Fruit fly (Drosophila melanogaster) Kc167 (cell line): Measurements from ENCODE around the gene CG17768.

Experiments
- Myc ChIP-seq: fragments of >200 bp; optimal IDR thresholded peaks from 2 replicates; lab custom pipeline; 2017; ENCODE audit warnings: missing external identifiers
- Sin3A ChIP-seq: fragments of >200 bp; optimal IDR thresholded peaks from 2 replicates; lab custom pipeline; 2018; ENCODE audit warnings: missing external identifiers
- h ChIP-seq: fragments of >200 bp; optimal IDR thresholded peaks from 3 replicates; lab custom pipeline; 2018; ENCODE audit warnings: missing external identifiers
- insv ChIP-seq: fragments of >200 bp; optimal IDR thresholded peaks from 3 replicates; lab custom pipeline; 2018; ENCODE audit warnings: missing external identifiers
- psq ChIP-seq: fragments of >200 bp; optimal IDR thresholded peaks from 2 replicates; lab custom pipeline; 2017; ENCODE audit warnings: missing external identifiers
- ttk ChIP-seq: sonication (Bioruptor generic); optimal IDR thresholded peaks from 2 replicates; lab custom pipeline; 2017; ENCODE audit warnings: missing external identifiers

The CG17768 gene

dm6 chr2L:10387869-10388726 lies 16.9 kb downstream of the CG17768 start, which contains the start of gene da:
da (plus strand) TSS chr2L:10388105.
- TF ChIP-seq insv (no peak), h (lab: Kevin White, UChicago) (no peak), psq (no peak), Sin3A (lab: Kevin White, UChicago) (no peak), ttk (lab: Kevin White, UChicago) (no peak), Myc (lab: Kevin White, UChicago) (no peak)

DNA sequence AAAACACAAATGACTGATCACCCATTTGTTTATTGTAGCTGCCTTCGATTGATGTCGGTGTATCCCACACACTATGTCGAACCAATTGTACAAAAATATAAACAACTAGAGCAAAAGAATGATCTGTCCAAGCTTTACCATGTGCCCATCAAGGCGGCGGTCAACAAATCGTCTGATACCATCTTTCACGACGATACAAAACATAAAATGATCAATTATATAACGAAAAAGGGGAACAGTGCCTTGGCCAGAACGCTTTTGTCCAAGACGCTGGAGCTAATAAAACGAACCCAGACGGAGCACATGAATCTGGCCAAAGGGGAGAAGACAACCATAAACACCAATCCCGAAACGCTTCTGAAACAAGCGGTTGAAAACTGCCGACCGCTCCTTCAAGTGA lies 18.2 kb downstream of the CG17768 start:
- no peak for TF ChIP-seq Myc (lab: Kevin White, UChicago)
- TF ChIP-seq psq: no peak
- TF ChIP-seq ttk (lab: Kevin White, UChicago): no peak
- no peak for TF ChIP-seq Sin3A (lab: Kevin White, UChicago)
- TF ChIP-seq insv: no peak
- no peak for TF ChIP-seq h (lab: Kevin White, UChicago)

dm6 chr2L:10386208-10386805 lies 18.7 kb downstream of the CG17768 start, which contains the start of the genes Cdk1 and mRpS7:
Cdk1 (minus strand) TSS chr2L:10386262.
mRpS7 (plus strand) TSS chr2L:10386662.
- no peak for TF ChIP-seq insv
- TF ChIP-seq h (lab: Kevin White, UChicago): no peak
- no peak for TF ChIP-seq Myc (lab: Kevin White, UChicago)
- no peak for TF ChIP-seq Sin3A (lab: Kevin White, UChicago)
- TF ChIP-seq psq: no peak
- TF ChIP-seq ttk (lab: Kevin White, UChicago): no peak

DNA sequence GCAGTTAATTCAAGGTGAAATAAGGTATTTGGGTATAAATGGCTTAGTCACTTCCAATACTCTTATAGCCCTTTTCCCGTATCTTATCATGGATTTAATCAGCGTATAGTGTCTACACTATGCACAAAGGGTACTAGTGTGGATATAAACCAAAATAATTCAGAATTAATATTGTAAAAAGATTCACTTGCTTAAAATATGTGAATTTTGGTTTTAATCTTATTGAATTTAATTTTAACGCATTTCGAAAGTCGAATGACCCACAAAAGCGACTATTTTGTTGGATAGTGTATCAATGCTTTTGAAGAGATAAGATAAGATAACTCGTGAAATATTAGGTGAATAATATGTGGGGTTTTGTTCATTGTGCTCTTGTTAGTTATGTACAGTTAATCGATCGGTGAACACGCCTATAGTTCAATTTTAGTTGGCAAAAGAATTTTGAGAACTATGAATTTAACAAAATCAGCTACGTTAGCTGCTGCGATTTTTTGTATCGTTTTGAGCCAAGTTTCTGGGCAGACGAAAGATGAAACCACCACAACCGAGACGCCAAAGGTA lies 23.0 kb downstream of the CG17768 start, which contains the start of gene CG5096:
CG5096 (plus strand) TSS at position 374 of the 561 bp plus-strand sequence.
- no peak for TF ChIP-seq h (lab: Kevin White, UChicago)
- TF ChIP-seq psq: no peak
- TF ChIP-seq Myc (lab: Kevin White, UChicago): no peak
- no peak for TF ChIP-seq Sin3A (lab: Kevin White, UChicago)
- TF ChIP-seq insv: no peak
- no peak for TF ChIP-seq ttk (lab: Kevin White, UChicago)

- no peak for TF ChIP-seq Sin3A (lab: Kevin White, UChicago)
- no peak for TF ChIP-seq h (lab: Kevin White, UChicago)
These were observed 25.1 kb downstream of the CG17768 start, which contains the start of gene gny for dm6 chr2L:10379865-10380264. gny (plus strand) TSS chr2L:10380103.

- TF ChIP-seq psq (no peak), insv (no peak), ttk (lab: Kevin White, UChicago) (no peak), h (lab: Kevin White, UChicago) (no peak), Myc (lab: Kevin White, UChicago) (no peak), Sin3A (lab: Kevin White, UChicago) (no peak)
These were observed 26.4 kb downstream of the CG17768 start for dm6 chr2L:10378631-10379030.

DNA sequence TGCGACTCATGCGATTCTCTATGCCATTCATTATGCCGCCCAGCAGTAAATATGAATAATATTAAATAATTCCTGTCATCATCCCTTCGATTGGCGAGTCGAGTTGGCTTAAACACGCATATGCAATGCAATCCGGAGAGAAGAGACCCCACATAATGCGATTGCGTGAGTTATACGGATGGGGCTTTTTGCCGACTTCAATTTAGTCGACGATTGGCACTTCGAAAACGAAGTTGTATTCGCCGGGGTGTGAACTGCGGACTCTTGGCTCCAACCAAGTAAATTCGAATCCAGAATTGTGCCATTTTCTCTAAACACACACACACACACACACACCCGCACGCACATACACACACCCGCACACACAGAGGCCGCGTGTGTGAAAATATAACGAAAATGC lies 28.7 kb downstream of the CG17768 start:
- no peak for TF ChIP-seq ttk (lab: Kevin White, UChicago)
- no peak for TF ChIP-seq Sin3A (lab: Kevin White, UChicago)
- no peak for TF ChIP-seq insv
- TF ChIP-seq h (lab: Kevin White, UChicago): no peak
- no peak for TF ChIP-seq Myc (lab: Kevin White, UChicago)
- no peak for TF ChIP-seq psq

- TF ChIP-seq h (lab: Kevin White, UChicago) (no peak), Sin3A (lab: Kevin White, UChicago) (no peak), Myc (lab: Kevin White, UChicago) (no peak), insv (no peak), ttk (lab: Kevin White, UChicago) (no peak), psq (no peak)
These were observed 29.4 kb downstream of the CG17768 start, which contains the start of the genes CG33303 and dpr19 for dm6 chr2L:10375464-10376236. CG33303 (minus strand) TSS chr2L:10375757. dpr19 (plus strand) TSS chr2L:10376168.

DNA sequence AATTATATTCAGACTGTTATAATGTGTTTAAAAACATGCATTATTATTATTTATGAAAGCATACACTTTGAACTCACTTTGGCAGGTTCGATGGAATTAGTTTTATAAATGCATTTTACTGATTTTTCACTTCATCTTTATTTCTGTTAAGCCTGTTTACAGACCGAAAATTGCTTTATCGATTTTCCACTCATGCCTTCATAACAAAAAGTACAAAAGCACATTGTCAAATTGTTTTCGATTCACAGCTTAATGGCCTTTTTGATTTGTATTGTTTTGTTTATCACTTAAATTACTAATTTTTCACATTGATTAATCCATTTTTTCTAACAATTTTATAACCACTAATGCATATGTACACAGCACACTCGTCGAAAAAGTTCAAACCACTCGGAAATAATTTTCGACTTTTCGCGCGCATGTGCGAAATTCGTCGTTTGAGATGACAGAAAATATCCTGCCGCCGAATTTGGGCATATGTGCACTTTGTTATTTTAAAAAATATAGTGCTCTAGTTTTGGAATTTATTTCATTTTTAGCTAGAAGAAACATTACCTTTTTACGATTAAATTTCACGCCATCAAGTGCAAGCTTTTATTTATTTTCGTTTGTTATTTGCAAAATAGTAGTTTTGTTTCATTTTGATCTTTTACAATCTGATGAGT lies 31.3 kb downstream of the CG17768 start, which contains the start of gene rho-5:
rho-5 (minus strand) TSS at position 296 of the 665 bp plus-strand sequence.
- TF ChIP-seq insv (no peak), Myc (lab: Kevin White, UChicago) (no peak), h (lab: Kevin White, UChicago) (no peak), psq (no peak), Sin3A (lab: Kevin White, UChicago) (no peak), ttk (lab: Kevin White, UChicago) (no peak)

- TF ChIP-seq Myc (lab: Kevin White, UChicago) (no peak), ttk (lab: Kevin White, UChicago) (no peak), insv (no peak), Sin3A (lab: Kevin White, UChicago) (no peak), psq (no peak), h (lab: Kevin White, UChicago) (no peak)
These were observed 32.7 kb downstream of the CG17768 start for dm6 chr2L:10372297-10372696.
